Worm (Caenorhabditis elegans): ENCODE results near the gene nep-18.

- TF ChIP-seq ZK546.5 (tag; optimal IDR thresholded peaks at IDR 0.05) (no peak), fos-1 (tag; optimal IDR thresholded peaks at IDR 0.05) (no peak), ztf-11 (tag; optimal IDR thresholded peaks at IDR 0.05) (no peak), nfya-1 (tag; optimal IDR thresholded peaks at IDR 0.05; ENCODE audit: insufficient read depth) (no peak), elt-1 (tag; optimal IDR thresholded peaks at IDR 0.05) (no peak), skn-1 (tag; optimal IDR thresholded peaks at IDR 0.05) (no peak), ama-1 (optimal IDR thresholded peaks at IDR 0.05) (no peak), egl-27 (tag; optimal IDR thresholded peaks at IDR 0.05) (no peak), nhr-11 (tag; optimal IDR thresholded peaks at IDR 0.05) (no peak), snpc-4 (tag; optimal IDR thresholded peaks at IDR 0.05) (no peak), lin-39 (tag; optimal IDR thresholded peaks at IDR 0.05) (no peak)
Measured at ce11 chrII:2538194-2538593, 25.7 kb downstream of the nep-18 start, which contains the start of gene K02F6.4.

Measured in whole organism, L3 larva.